Worm (Caenorhabditis elegans) whole organism, L2 larva: Measurements from ENCODE around the gene F40F11.3.

Experiments
- elt-1 ChIP-seq: fragments of 150-350 bp; optimal IDR thresholded peaks from 2 replicates; lab custom pipeline; 2014; ENCODE audit warnings: missing biosample characterization, missing genetic modification characterization
- lin-39 ChIP-seq: fragments of 150-350 bp; optimal IDR thresholded peaks from 2 replicates; lab custom pipeline; 2014; ENCODE audit warnings: missing biosample characterization, missing genetic modification reagents, missing genetic modification characterization
- nhr-25 ChIP-seq: fragments of 150-350 bp; sonication (generic microtip); optimal IDR thresholded peaks from 3 replicates; lab custom pipeline; 2014; ENCODE audit warnings: missing biosample characterization, missing genetic modification characterization
- skn-1 ChIP-seq: sonication (generic microtip); optimal IDR thresholded peaks from 2 replicates; lab custom pipeline; 2017; ENCODE audit warnings: missing biosample characterization, missing genetic modification characterization
- snpc-4 ChIP-seq: fragments of 150-350 bp; optimal IDR thresholded peaks from 2 replicates; lab custom pipeline; 2014; ENCODE audit warnings: missing biosample characterization, missing genetic modification characterization
- unc-39 ChIP-seq: fragments of 150-350 bp; optimal IDR thresholded peaks from 2 replicates; lab custom pipeline; 2014; ENCODE audit warnings: missing biosample characterization, missing genetic modification characterization

ce11 chrIV:11594191-11594673 is 429 bp upstream of the F40F11.3 start, which contains the start of gene mig-38:
- TF ChIP-seq nhr-25 (tag; lab: Kevin White, UChicago) (no peak), lin-39 (tag; lab: Kevin White, UChicago) (no peak), unc-39 (tag; lab: Kevin White, UChicago) (no peak), snpc-4 (no peak), skn-1 (tag; lab: Kevin White, UChicago) (no peak), elt-1 (tag; lab: Kevin White, UChicago) (no peak)
